Worm (Caenorhabditis elegans) whole organism, L3 larva: ENCODE measurements around the gene C36B7.1.

Experiments
- R02D3.7 ChIP-seq: fragments of 150-350 bp; optimal IDR thresholded peaks from 2 replicates; lab custom pipeline; 2014; ENCODE audit warnings: missing biosample characterization, missing genetic modification characterization
- ZK546.5 ChIP-seq: sonication (generic microtip); optimal IDR thresholded peaks from 2 replicates; lab custom pipeline; 2017; ENCODE audit warnings: missing biosample characterization, missing genetic modification characterization
- ama-1 ChIP-seq: fragments of 150-350 bp; optimal IDR thresholded peaks from 2 replicates; lab custom pipeline; 2018
- ceh-16 ChIP-seq: sonication (generic microtip); optimal IDR thresholded peaks from 2 replicates; lab custom pipeline; 2017; ENCODE audit warnings: missing biosample characterization, missing genetic modification characterization
- ceh-28 ChIP-seq: fragments of 150-350 bp; optimal IDR thresholded peaks from 2 replicates; lab custom pipeline; 2014; ENCODE audit warnings: missing biosample characterization, missing genetic modification reagents, missing genetic modification characterization
- ceh-82 ChIP-seq: fragments of 150-350 bp; optimal IDR thresholded peaks from 2 replicates; lab custom pipeline; 2014; ENCODE audit warnings: missing biosample characterization, missing genetic modification characterization
- ceh-9 ChIP-seq: sonication (generic microtip); optimal IDR thresholded peaks from 2 replicates; lab custom pipeline; 2018; ENCODE audit warnings: missing biosample characterization, missing genetic modification characterization
- daf-12 ChIP-seq: fragments of 150-350 bp; optimal IDR thresholded peaks from 2 replicates; lab custom pipeline; 2014; ENCODE audit warnings: missing biosample characterization, missing genetic modification reagents, missing genetic modification characterization
- egl-27 ChIP-seq: sonication (generic microtip); optimal IDR thresholded peaks from 4 replicates; lab custom pipeline; 2017; ENCODE audit warnings: missing biosample characterization, missing genetic modification reagents, missing genetic modification characterization
- egl-5 ChIP-seq: fragments of 150-350 bp; optimal IDR thresholded peaks from 2 replicates; lab custom pipeline; 2017; ENCODE audit warnings: missing biosample characterization, missing genetic modification reagents, missing genetic modification characterization, inconsistent platforms
- elt-1 ChIP-seq: fragments of 150-350 bp; optimal IDR thresholded peaks from 2 replicates; lab custom pipeline; 2014; ENCODE audit warnings: missing biosample characterization, missing genetic modification characterization
- elt-2 ChIP-seq: sonication (generic microtip); optimal IDR thresholded peaks from 2 replicates; lab custom pipeline; 2016; ENCODE audit warnings: missing genetic modification reagents, mild to moderate bottlenecking, missing genetic modification characterization, missing compliant biosample characterization
- elt-3 ChIP-seq, 3 experiments: fragments of 150-350 bp in 1 of 3; sonication (generic microtip) in 2 of 3; optimal IDR thresholded peaks; 2 replicates in 2 of 3; 4 replicates in 1 of 3; lab custom pipeline; 2014 to 2017; ENCODE audit warnings: missing biosample characterization in 3 of 3, missing genetic modification characterization in 3 of 3
- eor-1 ChIP-seq, 2 experiments: fragments of 150-350 bp; optimal IDR thresholded peaks; 2 replicates each; lab custom pipeline; 2014 to 2018; ENCODE audit warnings: missing biosample characterization in 2 of 2, missing genetic modification characterization in 2 of 2
- fkh-10 ChIP-seq: sonication (generic microtip); optimal IDR thresholded peaks from 2 replicates; lab custom pipeline; 2017; ENCODE audit warnings: missing biosample characterization, missing genetic modification reagents, missing genetic modification characterization
- fkh-2 ChIP-seq: fragments of 150-350 bp; optimal IDR thresholded peaks from 2 replicates; lab custom pipeline; 2014; ENCODE audit warnings: missing biosample characterization, missing genetic modification reagents, missing genetic modification characterization
- fos-1 ChIP-seq: fragments of 150-350 bp; optimal IDR thresholded peaks from 2 replicates; lab custom pipeline; 2014; ENCODE audit warnings: missing biosample characterization, missing genetic modification characterization
- hmg-11 ChIP-seq: sonication (generic microtip); optimal IDR thresholded peaks from 2 replicates; lab custom pipeline; 2016; ENCODE audit warnings: missing genetic modification characterization, missing compliant biosample characterization
- jun-1 ChIP-seq: fragments of 150-350 bp; optimal IDR thresholded peaks from 2 replicates; lab custom pipeline; 2014; ENCODE audit warnings: missing biosample characterization, missing genetic modification reagents, missing genetic modification characterization
- lin-15B ChIP-seq: fragments of 150-350 bp; optimal IDR thresholded peaks from 2 replicates; lab custom pipeline; 2014; ENCODE audit warnings: missing biosample characterization, missing genetic modification characterization
- lin-39 ChIP-seq: fragments of 150-350 bp; optimal IDR thresholded peaks from 2 replicates; lab custom pipeline; 2018; ENCODE audit warnings: missing biosample characterization, missing genetic modification reagents, missing genetic modification characterization
- lsy-12 ChIP-seq: sonication (generic microtip); optimal IDR thresholded peaks from 2 replicates; lab custom pipeline; 2016; ENCODE audit warnings: mild to moderate bottlenecking, missing genetic modification characterization, missing compliant biosample characterization
- mdl-1 ChIP-seq: fragments of 150-350 bp; optimal IDR thresholded peaks from 2 replicates; lab custom pipeline; 2014; ENCODE audit warnings: missing biosample characterization, missing genetic modification characterization
- mml-1 ChIP-seq: fragments of 150-350 bp; sonication (generic microtip); optimal IDR thresholded peaks from 3 replicates; lab custom pipeline; 2014; ENCODE audit warnings: missing biosample characterization, missing genetic modification characterization
- nfya-1 ChIP-seq: sonication (generic microtip); optimal IDR thresholded peaks from 2 replicates; lab custom pipeline; 2017; ENCODE audit warnings: missing genetic modification characterization, mild to moderate bottlenecking, missing compliant biosample characterization, antibody characterized with exemption, moderate library complexity; ENCODE audit not compliant: insufficient read depth
- nhr-11 ChIP-seq: fragments of 150-350 bp; optimal IDR thresholded peaks from 2 replicates; lab custom pipeline; 2014; ENCODE audit warnings: missing biosample characterization, missing genetic modification characterization
- nhr-12 ChIP-seq: fragments of 150-350 bp; optimal IDR thresholded peaks from 2 replicates; lab custom pipeline; 2014; ENCODE audit warnings: missing biosample characterization, missing genetic modification characterization
- nhr-23 ChIP-seq: fragments of 150-350 bp; optimal IDR thresholded peaks from 2 replicates; lab custom pipeline; 2014; ENCODE audit warnings: missing biosample characterization, missing genetic modification reagents, missing genetic modification characterization
- nhr-237 ChIP-seq: fragments of 150-350 bp; optimal IDR thresholded peaks from 2 replicates; lab custom pipeline; 2014; ENCODE audit warnings: missing biosample characterization, missing genetic modification characterization
- nhr-25 ChIP-seq: sonication (generic microtip); optimal IDR thresholded peaks from 2 replicates; lab custom pipeline; 2017; ENCODE audit warnings: missing biosample characterization, missing genetic modification characterization
- nhr-28 ChIP-seq: fragments of 150-350 bp; optimal IDR thresholded peaks from 2 replicates; lab custom pipeline; 2014; ENCODE audit warnings: missing biosample characterization, missing genetic modification characterization
- nhr-67 ChIP-seq: fragments of 150-350 bp; optimal IDR thresholded peaks from 2 replicates; lab custom pipeline; 2014; ENCODE audit warnings: missing biosample characterization, missing genetic modification characterization
- nhr-76 ChIP-seq: fragments of 150-350 bp; sonication (generic microtip); optimal IDR thresholded peaks from 5 replicates; lab custom pipeline; 2014; ENCODE audit warnings: missing biosample characterization, missing genetic modification characterization
- nhr-77 ChIP-seq: fragments of 150-350 bp; optimal IDR thresholded peaks from 2 replicates; lab custom pipeline; 2014; ENCODE audit warnings: missing biosample characterization, missing genetic modification characterization
- pha-4 ChIP-seq: fragments of 150-350 bp; optimal IDR thresholded peaks from 2 replicates; lab custom pipeline; 2014; ENCODE audit warnings: missing biosample characterization, missing genetic modification reagents, missing genetic modification characterization
- sea-2 ChIP-seq: fragments of 150-350 bp; sonication (generic microtip); optimal IDR thresholded peaks from 4 replicates; lab custom pipeline; 2014; ENCODE audit warnings: missing biosample characterization, missing genetic modification reagents, missing genetic modification characterization
- skn-1 ChIP-seq: fragments of 150-350 bp; optimal IDR thresholded peaks from 2 replicates; lab custom pipeline; 2014; ENCODE audit warnings: missing biosample characterization, missing genetic modification characterization
- tbx-2 ChIP-seq: sonication (generic microtip); optimal IDR thresholded peaks from 2 replicates; lab custom pipeline; 2016; ENCODE audit warnings: mild to moderate bottlenecking, missing genetic modification characterization, missing compliant biosample characterization
- unc-39 ChIP-seq: sonication (generic microtip); optimal IDR thresholded peaks from 4 replicates; lab custom pipeline; 2017; ENCODE audit warnings: missing biosample characterization, missing genetic modification characterization
- unc-62 ChIP-seq: fragments of 150-350 bp; sonication (generic microtip); optimal IDR thresholded peaks from 4 replicates; lab custom pipeline; 2014; ENCODE audit warnings: missing biosample characterization, missing genetic modification reagents, missing genetic modification characterization
- zag-1 ChIP-seq: fragments of 150-350 bp; optimal IDR thresholded peaks from 2 replicates; lab custom pipeline; 2014; ENCODE audit warnings: missing biosample characterization, missing genetic modification characterization
- ztf-11 ChIP-seq: fragments of 150-350 bp; optimal IDR thresholded peaks from 2 replicates; lab custom pipeline; 2014; ENCODE audit warnings: missing biosample characterization, missing genetic modification characterization
- ztf-4 ChIP-seq: fragments of 150-350 bp; optimal IDR thresholded peaks from 2 replicates; lab custom pipeline; 2014; ENCODE audit warnings: missing biosample characterization, missing genetic modification characterization

Gene C36B7.1

DNA sequence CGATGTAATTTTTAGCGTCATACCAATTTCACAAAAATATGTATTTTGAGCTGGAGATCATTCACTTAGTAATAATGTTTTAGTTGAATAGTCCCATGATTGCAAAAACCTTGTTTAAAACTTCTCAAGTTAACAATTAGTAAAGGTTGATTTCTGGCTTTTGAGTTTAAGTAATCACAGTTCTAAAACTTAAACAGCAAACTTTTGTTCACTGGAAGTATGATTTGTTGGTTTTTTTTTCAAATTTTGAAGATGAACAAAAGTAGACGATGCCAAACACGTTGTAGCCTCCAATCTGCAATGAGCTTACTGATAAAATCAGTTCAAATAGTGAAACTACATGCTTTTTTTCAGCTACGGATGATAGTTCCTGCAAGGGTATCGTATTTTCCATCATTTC lies at the start of gene C36B7.1:
Gene C36B7.1, plus strand, starts transcription at position 301 of the 400 bp plus-strand sequence.
- no peak for TF ChIP-seq nhr-76 (tag; lab: Kevin White, UChicago)
- no peak for TF ChIP-seq jun-1 (tag; lab: Kevin White, UChicago)
- TF ChIP-seq elt-1 (tag; lab: Kevin White, UChicago) = no peak
- no peak for TF ChIP-seq hmg-11 (tag; lab: Kevin White, UChicago)
- TF ChIP-seq nhr-28 (tag; lab: Kevin White, UChicago) = no peak
- TF ChIP-seq elt-2 = no peak
- no peak for TF ChIP-seq R02D3.7
- no peak for TF ChIP-seq ceh-9
- TF ChIP-seq mdl-1 (tag; lab: Kevin White, UChicago) = no peak
- no peak for TF ChIP-seq eor-1 (tag; optimal IDR thresholded peaks at IDR 0.05; lab: Kevin White, UChicago)
- TF ChIP-seq mml-1 (tag; lab: Kevin White, UChicago) = no peak
- TF ChIP-seq daf-12 = no peak
- no peak for TF ChIP-seq skn-1 (tag; lab: Kevin White, UChicago)
- TF ChIP-seq nhr-11 (tag; lab: Kevin White, UChicago) = no peak
- no peak for TF ChIP-seq egl-27 (tag; lab: Kevin White, UChicago)
- TF ChIP-seq tbx-2 (tag; lab: Kevin White, UChicago) = no peak
- no peak for TF ChIP-seq fos-1
- TF ChIP-seq ceh-28 = no peak
- TF ChIP-seq nhr-25 (tag; lab: Kevin White, UChicago) = no peak
- no peak for TF ChIP-seq lin-15B (tag; lab: Kevin White, UChicago)

DNA sequence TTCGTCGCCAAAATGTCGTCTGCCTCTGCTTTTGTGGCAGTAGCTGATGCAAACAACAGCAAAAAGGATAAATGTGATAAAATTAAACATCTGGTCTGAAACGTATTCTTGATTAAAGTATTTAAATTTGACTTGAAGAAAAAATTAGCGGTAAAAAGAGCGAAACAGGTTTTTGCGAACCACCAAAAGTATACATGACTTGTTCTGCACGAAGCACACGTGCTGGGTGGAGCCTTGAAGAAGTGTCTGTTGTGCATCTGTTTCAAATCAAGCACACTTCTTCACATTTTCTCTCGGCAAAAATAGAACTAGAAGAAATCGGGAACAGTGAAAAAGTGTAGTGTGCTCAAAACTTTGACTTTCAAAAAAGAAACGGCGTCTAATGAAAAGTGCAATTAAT lies 49.5 kb upstream of the C36B7.1 start, which contains the start of gene B0403.3:
Gene B0403.3, minus strand, starts transcription at position 101 of the 400 bp plus-strand sequence.
- TF ChIP-seq elt-2 (no peak), ama-1 (lab: Kevin White, UChicago) (no peak), nhr-12 (tag; lab: Kevin White, UChicago) (no peak), nhr-77 (tag; lab: Kevin White, UChicago) (no peak), nfya-1 (tag; lab: Kevin White, UChicago) (no peak), elt-3 (tag; optimal IDR thresholded peaks at IDR 0.05; lab: Kevin White, UChicago) (no peak), daf-12 (no peak), R02D3.7 (no peak), ceh-28 (no peak), ceh-9 (no peak), unc-39 (no peak)

DNA sequence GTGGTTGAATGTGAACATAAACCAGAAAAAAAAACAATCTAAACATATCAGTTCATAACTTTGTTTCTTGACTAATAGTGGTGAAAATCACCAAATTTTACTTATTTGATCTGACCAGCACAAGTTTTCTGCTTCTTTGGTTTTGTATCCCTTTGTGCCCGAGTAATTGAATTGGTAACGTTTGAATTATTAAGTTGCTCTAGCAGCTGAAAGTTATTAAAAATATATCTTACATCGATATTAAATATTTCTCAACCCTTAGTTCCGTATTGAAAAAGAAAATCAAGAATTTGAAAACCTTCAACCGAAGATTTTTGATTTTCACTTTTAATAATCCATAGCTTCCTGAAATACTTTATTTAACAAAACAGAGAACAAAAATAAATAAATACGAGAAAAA lies 46.7 kb upstream of the C36B7.1 start:
- peak; percentile 32 for TF ChIP-seq ceh-28
- no peak for TF ChIP-seq fkh-10

DNA sequence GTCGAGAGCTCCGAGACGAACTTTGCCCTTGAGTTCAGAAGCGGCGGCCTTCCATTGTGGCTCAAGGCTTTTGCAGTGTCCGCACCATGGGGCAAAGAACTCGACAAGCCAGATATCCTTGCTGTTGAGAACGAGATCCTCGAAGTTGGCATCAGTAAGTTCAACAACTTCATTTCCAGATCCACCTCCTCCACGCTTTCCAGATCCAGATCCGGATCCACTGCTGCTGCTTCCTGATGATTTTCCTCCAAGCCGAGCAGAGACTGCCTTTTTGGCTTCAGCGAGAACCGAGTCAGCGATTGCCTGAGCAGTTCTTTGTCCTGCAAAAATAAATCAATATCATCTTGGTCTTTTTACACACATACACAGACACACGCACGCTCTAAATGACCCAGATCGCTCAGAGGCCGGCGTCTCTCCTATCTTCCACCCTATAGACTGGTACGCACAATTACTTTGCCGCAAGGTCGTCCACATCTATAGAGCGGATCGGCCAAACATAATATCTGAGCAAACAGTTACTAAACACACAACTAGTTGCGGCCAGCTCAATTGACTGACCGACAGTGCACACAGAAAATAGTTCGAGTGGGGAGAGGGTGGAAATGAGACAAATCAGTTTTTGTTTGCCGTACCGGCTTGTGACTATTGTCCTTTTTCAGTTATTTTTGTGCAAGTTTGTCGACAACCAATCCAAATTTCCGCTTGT lies 45.3 kb upstream of the C36B7.1 start:
- TF ChIP-seq ceh-28 (peak; percentile 4), skn-1 (tag; lab: Kevin White, UChicago) (no peak), pha-4 (peak; percentile 91), nhr-23 (tag; lab: Kevin White, UChicago) (peak; percentile 13), ama-1 (lab: Kevin White, UChicago) (peak; percentile 5)

DNA sequence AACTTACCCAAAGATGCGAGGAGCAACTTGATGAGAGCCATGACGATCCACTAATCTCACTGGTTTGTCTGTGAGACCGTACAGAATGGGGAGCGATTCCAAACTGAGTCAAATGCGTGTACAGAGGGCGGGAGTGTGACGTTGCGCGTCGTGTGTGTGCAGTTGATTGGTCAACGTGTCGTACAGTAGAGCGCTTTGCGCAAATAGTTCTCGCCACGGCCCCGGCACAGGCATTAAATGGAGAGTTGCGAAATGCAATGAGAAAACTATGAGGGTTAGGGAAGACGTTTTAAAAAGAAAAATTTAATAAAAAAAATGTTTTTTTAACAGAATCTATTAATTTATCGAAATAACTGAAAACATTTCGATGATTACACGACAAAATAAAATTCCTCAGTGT lies 44.3 kb upstream of the C36B7.1 start, which contains the start of gene pdi-6:
Gene pdi-6, minus strand, starts transcription at position 164 of the 400 bp plus-strand sequence.
- TF ChIP-seq nhr-25 (tag; lab: Kevin White, UChicago) (peak; percentile 96), ztf-4 (tag; lab: Kevin White, UChicago) (peak; percentile 3), nhr-237 (no peak), elt-2 (peak; percentile 86), tbx-2 (tag; lab: Kevin White, UChicago) (peak; percentile 75), ceh-28 (peak; percentile 85), R02D3.7 (peak; percentile 77), nhr-67 (no peak), nhr-12 (tag; lab: Kevin White, UChicago) (no peak), ztf-11 (tag; lab: Kevin White, UChicago) (no peak), nhr-28 (tag; lab: Kevin White, UChicago) (no peak), lin-39 (tag; lab: Kevin White, UChicago) (peak; percentile 96), fkh-10 (no peak), egl-5 (tag; lab: Kevin White, UChicago) (peak; percentile 8), unc-62 (GFP tag; lab: Kevin White, UChicago) (peak; percentile 25), ZK546.5 (tag; lab: Kevin White, UChicago) (no peak), lin-15B (tag; lab: Kevin White, UChicago) (peak; percentile 97), nhr-11 (tag; lab: Kevin White, UChicago) (no peak), nhr-76 (tag; lab: Kevin White, UChicago) (no peak), egl-27 (tag; lab: Kevin White, UChicago) (no peak), hmg-11 (tag; lab: Kevin White, UChicago) (no peak), elt-3 (tag; optimal IDR thresholded peaks at IDR 0.05; lab: Kevin White, UChicago) (peak in 1 of 3 experiments; percentile 71), lsy-12 (tag; lab: Kevin White, UChicago) (peak; percentile 89), nfya-1 (tag; lab: Kevin White, UChicago) (peak; percentile 100), unc-39 (no peak), fkh-2 (tag; lab: Kevin White, UChicago) (no peak), pha-4 (peak; percentile 90), ceh-16 (tag; lab: Kevin White, UChicago) (no peak), sea-2 (GFP tag; lab: Kevin White, UChicago) (no peak), ceh-82 (no peak), zag-1 (tag; lab: Kevin White, UChicago) (no peak)
